Fruit fly (Drosophila melanogaster) whole organism, embryonic: ENCODE results near the gene CG42764.
A peak's percentile ranks its signal among the peaks of the same experiment; 100 is the strongest.

Experiments
- Awh ChIP-seq: fragments of 200-800 bp; sonication (Bioruptor generic); IDR thresholded peaks from 2 replicates; pipeline ENCODE4, ENCODE4 v1.3.6; 2022; ENCODE audit warnings: missing biosample characterization, missing genetic modification characterization
- B-H2 ChIP-seq: fragments of 200-800 bp; sonication (Bioruptor generic); optimal IDR thresholded peaks from 2 replicates; lab custom pipeline; 2018; ENCODE audit warnings: missing biosample characterization, mild to moderate bottlenecking, missing genetic modification characterization
- Bteb2 ChIP-seq: fragments of 200-800 bp; sonication (Bioruptor generic); optimal IDR thresholded peaks from 2 replicates; lab custom pipeline; 2016; ENCODE audit warnings: missing biosample characterization, missing genetic modification characterization
- CG10979 ChIP-seq: fragments of 200-800 bp; sonication (Bioruptor generic); optimal IDR thresholded peaks from 2 replicates; lab custom pipeline; 2018; ENCODE audit warnings: missing biosample characterization, mild to moderate bottlenecking, missing genetic modification characterization, moderate library complexity
- CG11723 ChIP-seq: fragments of 200-800 bp; sonication (Bioruptor generic); optimal IDR thresholded peaks from 2 replicates; lab custom pipeline; 2017; ENCODE audit warnings: missing biosample characterization, mild to moderate bottlenecking, missing genetic modification characterization
- CG13296 ChIP-seq: fragments of 200-800 bp; sonication (Bioruptor generic); optimal IDR thresholded peaks from 3 replicates; lab custom pipeline; 2018; ENCODE audit warnings: missing biosample characterization, mild to moderate bottlenecking, missing genetic modification characterization
- CG15479 ChIP-seq: fragments of 200-800 bp; sonication (Bioruptor generic); optimal IDR thresholded peaks from 3 replicates; lab custom pipeline; 2019; ENCODE audit warnings: missing biosample characterization, mild to moderate bottlenecking, missing genetic modification characterization, moderate library complexity
- CG17568 ChIP-seq: fragments of 200-800 bp; sonication (Bioruptor generic); optimal IDR thresholded peaks from 2 replicates; lab custom pipeline; 2018; ENCODE audit warnings: missing biosample characterization, mild to moderate bottlenecking, missing genetic modification characterization, moderate library complexity
- CG1792 ChIP-seq: fragments of 200-800 bp; sonication (Bioruptor generic); optimal IDR thresholded peaks from 2 replicates; lab custom pipeline; 2016; ENCODE audit warnings: missing biosample characterization, missing genetic modification characterization
- CG32532 ChIP-seq: fragments of 200-800 bp; sonication (Bioruptor generic); IDR thresholded peaks from 2 replicates; pipeline ENCODE4 v1.3.6; 2022; ENCODE audit warnings: missing biosample characterization, missing genetic modification characterization
- CG3281 ChIP-seq: fragments of 200-800 bp; sonication (Bioruptor generic); optimal IDR thresholded peaks from 3 replicates; lab custom pipeline; 2017; ENCODE audit warnings: missing biosample characterization, mild to moderate bottlenecking, missing genetic modification characterization
- CG33557 ChIP-seq: fragments of 200-800 bp; sonication (Bioruptor generic); optimal IDR thresholded peaks from 2 replicates; lab custom pipeline; 2019; ENCODE audit warnings: missing biosample characterization, mild to moderate bottlenecking, missing genetic modification characterization, moderate library complexity
- CG34376 ChIP-seq: fragments of 200-800 bp; sonication (Bioruptor generic); optimal IDR thresholded peaks from 2 replicates; lab custom pipeline; 2018; ENCODE audit warnings: missing biosample characterization, mild to moderate bottlenecking, missing genetic modification characterization
- CG4424 ChIP-seq: fragments of 200-800 bp; sonication (Bioruptor generic); optimal IDR thresholded peaks from 3 replicates; lab custom pipeline; 2016; ENCODE audit warnings: missing biosample characterization, missing genetic modification characterization
- CG6175 ChIP-seq: fragments of 200-800 bp; sonication (Bioruptor generic); IDR thresholded peaks from 3 replicates; pipeline ENCODE4 v1.3.6; 2022; ENCODE audit warnings: missing biosample characterization, missing genetic modification characterization
- CG6254 ChIP-seq: fragments of 200-800 bp; sonication (Bioruptor generic); optimal IDR thresholded peaks from 3 replicates; lab custom pipeline; 2017; ENCODE audit warnings: mild to moderate bottlenecking, missing biosample characterization, missing genetic modification reagents, missing genetic modification characterization
- CG6272 ChIP-seq: fragments of 200-800 bp; sonication (Bioruptor generic); IDR thresholded peaks from 2 replicates; pipeline ENCODE4 v1.3.6; 2022; ENCODE audit warnings: missing biosample characterization, missing genetic modification characterization
- CG7745 ChIP-seq: fragments of 200-800 bp; sonication (Bioruptor generic); optimal IDR thresholded peaks from 2 replicates; lab custom pipeline; 2018; ENCODE audit warnings: missing biosample characterization, mild to moderate bottlenecking, missing genetic modification characterization, moderate library complexity
- CG7963 ChIP-seq: fragments of 200-800 bp; sonication (Bioruptor generic); IDR thresholded peaks from 3 replicates; pipeline ENCODE4 v1.3.6; 2022; ENCODE audit warnings: missing biosample characterization, missing genetic modification characterization; ENCODE audit not compliant: partially characterized antibody
- CG8944 ChIP-seq: fragments of 200-800 bp; sonication (Bioruptor generic); optimal IDR thresholded peaks from 3 replicates; lab custom pipeline; 2016; ENCODE audit warnings: missing biosample characterization, missing genetic modification characterization
- Chrac-16 ChIP-seq: fragments of 200-800 bp; sonication (Bioruptor generic); optimal IDR thresholded peaks from 3 replicates; lab custom pipeline; 2016; ENCODE audit warnings: missing biosample characterization, missing genetic modification characterization
- D ChIP-seq, 2 experiments: fragments of 200-800 bp in 1 of 2; fragments of >200 bp in 1 of 2; sonication (Bioruptor generic) in 1 of 2; optimal IDR thresholded peaks; 2 replicates in 1 of 2; 3 replicates in 1 of 2; lab custom pipeline; 2017; ENCODE audit warnings: mild to moderate bottlenecking in 1 of 2, missing biosample characterization in 1 of 2, missing genetic modification characterization in 1 of 2, missing genetic modification reagents in 1 of 2
- Dbx ChIP-seq: fragments of 200-800 bp; sonication (Bioruptor generic); IDR thresholded peaks from 3 replicates; pipeline ENCODE4 v1.3.6; 2022; ENCODE audit warnings: missing biosample characterization, missing genetic modification characterization
- Ets97D ChIP-seq: fragments of 200-800 bp; sonication (Bioruptor generic); optimal IDR thresholded peaks from 3 replicates; lab custom pipeline; 2016; ENCODE audit warnings: missing biosample characterization, missing genetic modification characterization
- Mes4 ChIP-seq: fragments of 200-800 bp; sonication (Bioruptor generic); optimal IDR thresholded peaks from 2 replicates; lab custom pipeline; 2016; ENCODE audit warnings: missing biosample characterization, missing genetic modification characterization
- Spps ChIP-seq: fragments of 200-800 bp; sonication (Bioruptor generic); optimal IDR thresholded peaks from 2 replicates; lab custom pipeline; 2018; ENCODE audit warnings: missing biosample characterization, mild to moderate bottlenecking, missing genetic modification characterization
- Ssrp ChIP-seq: fragments of 200-800 bp; sonication (Bioruptor generic); optimal IDR thresholded peaks from 2 replicates; lab custom pipeline; 2018; ENCODE audit warnings: missing biosample characterization, mild to moderate bottlenecking, missing genetic modification characterization, moderate library complexity
- Vsx1 ChIP-seq: fragments of 200-800 bp; sonication (Bioruptor generic); optimal IDR thresholded peaks from 2 replicates; lab custom pipeline; 2017; ENCODE audit warnings: missing biosample characterization, mild to moderate bottlenecking, missing genetic modification characterization, missing genetic modification reagents
- bigmax ChIP-seq: fragments of 200-800 bp; sonication (Bioruptor generic); optimal IDR thresholded peaks from 2 replicates; lab custom pipeline; 2018; ENCODE audit warnings: missing biosample characterization, mild to moderate bottlenecking, missing genetic modification characterization
- br ChIP-seq: fragments of >200 bp; optimal IDR thresholded peaks from 2 replicates; lab custom pipeline; 2017
- cato ChIP-seq: fragments of 200-800 bp; sonication (Bioruptor generic); optimal IDR thresholded peaks from 2 replicates; lab custom pipeline; 2016; ENCODE audit warnings: missing biosample characterization, missing genetic modification characterization, borderline replicate concordance
- fd64A ChIP-seq: fragments of 200-800 bp; sonication (Bioruptor generic); optimal IDR thresholded peaks from 3 replicates; lab custom pipeline; 2018; ENCODE audit warnings: missing biosample characterization, mild to moderate bottlenecking, missing genetic modification characterization
- ftz-f1 ChIP-seq: fragments of 200-800 bp; sonication (Bioruptor generic); optimal IDR thresholded peaks from 2 replicates; lab custom pipeline; 2016; ENCODE audit warnings: missing biosample characterization, missing genetic modification characterization
- gro ChIP-seq: fragments of 200-800 bp; sonication (Bioruptor generic); optimal IDR thresholded peaks from 2 replicates; lab custom pipeline; 2016; ENCODE audit warnings: missing biosample characterization, missing genetic modification characterization
- her ChIP-seq: fragments of 200-800 bp; sonication (Bioruptor generic); optimal IDR thresholded peaks from 2 replicates; lab custom pipeline; 2016; ENCODE audit warnings: missing biosample characterization, missing genetic modification characterization
- klu ChIP-seq: fragments of 200-800 bp; sonication (Bioruptor generic); IDR thresholded peaks from 2 replicates; pipeline ENCODE4 v1.3.6; 2022; ENCODE audit warnings: missing biosample characterization, missing genetic modification characterization
- kni ChIP-seq: fragments of 200-800 bp; sonication (Bioruptor generic); optimal IDR thresholded peaks from 3 replicates; lab custom pipeline; 2017; ENCODE audit warnings: mild to moderate bottlenecking, missing biosample characterization, missing genetic modification reagents, missing genetic modification characterization
- knrl ChIP-seq: fragments of 200-800 bp; sonication (Bioruptor generic); IDR thresholded peaks from 3 replicates; pipeline ENCODE4 v1.3.6; 2022; ENCODE audit warnings: missing biosample characterization, missing genetic modification characterization; ENCODE audit not compliant: partially characterized antibody
- lbe ChIP-seq: fragments of 200-800 bp; sonication (Bioruptor generic); optimal IDR thresholded peaks from 2 replicates; lab custom pipeline; 2016; ENCODE audit warnings: missing biosample characterization, mild to moderate bottlenecking, missing genetic modification characterization
- lilli ChIP-seq: fragments of 200-800 bp; sonication (Bioruptor generic); optimal IDR thresholded peaks from 3 replicates; lab custom pipeline; 2016; ENCODE audit warnings: missing biosample characterization, missing genetic modification characterization
- maf-S ChIP-seq: fragments of 200-800 bp; sonication (Bioruptor generic); optimal IDR thresholded peaks from 2 replicates; lab custom pipeline; 2016; ENCODE audit warnings: missing biosample characterization, missing genetic modification characterization
- mirr ChIP-seq: fragments of 200-800 bp; sonication (Bioruptor generic); optimal IDR thresholded peaks from 3 replicates; lab custom pipeline; 2018; ENCODE audit warnings: missing biosample characterization, mild to moderate bottlenecking, missing genetic modification characterization
- oc ChIP-seq: fragments of 200-800 bp; sonication (Bioruptor generic); optimal IDR thresholded peaks from 2 replicates; lab custom pipeline; 2018; ENCODE audit warnings: missing biosample characterization, mild to moderate bottlenecking, missing genetic modification characterization, moderate library complexity
- pan ChIP-seq, 4 experiments: fragments of >200 bp in 3 of 4; fragments of 200-800 bp in 1 of 4; sonication (Bioruptor generic) in 1 of 4; optimal IDR thresholded peaks in 3 of 4; IDR thresholded peaks in 1 of 4; 2 replicates each; pipeline versions ENCODE4 v1.3.6 to Lab custom; 2017 to 2022; ENCODE audit warnings: missing biosample characterization in 2 of 4, missing genetic modification characterization in 2 of 4, mixed read lengths in 1 of 4
- phol ChIP-seq: fragments of 200-800 bp; sonication (Bioruptor generic); optimal IDR thresholded peaks from 3 replicates; lab custom pipeline; 2018; ENCODE audit warnings: missing biosample characterization, mild to moderate bottlenecking, missing genetic modification characterization, moderate library complexity
- sna ChIP-seq: fragments of 200-800 bp; sonication (Bioruptor generic); IDR thresholded peaks from 2 replicates; pipeline ENCODE4 v1.3.6; 2022; ENCODE audit warnings: missing biosample characterization, missing genetic modification characterization; ENCODE audit not compliant: partially characterized antibody
- sob ChIP-seq: fragments of 200-800 bp; sonication (Bioruptor generic); IDR thresholded peaks from 2 replicates; pipeline ENCODE4 v1.3.6; 2022; ENCODE audit warnings: missing biosample characterization, missing genetic modification characterization
- stc ChIP-seq: fragments of 200-800 bp; sonication (Bioruptor generic); IDR thresholded peaks from 2 replicates; pipeline ENCODE4 v1.3.6; 2022; ENCODE audit warnings: missing biosample characterization, missing genetic modification characterization
- tio ChIP-seq: fragments of 200-800 bp; sonication (Bioruptor generic); optimal IDR thresholded peaks from 2 replicates; lab custom pipeline; 2017; ENCODE audit warnings: missing biosample characterization, missing genetic modification characterization, inconsistent platforms
- tna ChIP-seq: fragments of 200-800 bp; sonication (Bioruptor generic); IDR thresholded peaks from 2 replicates; pipeline ENCODE4 v1.3.6; 2022; ENCODE audit warnings: missing biosample characterization, missing genetic modification characterization; ENCODE audit not compliant: partially characterized antibody

The CG42764 gene

DNA sequence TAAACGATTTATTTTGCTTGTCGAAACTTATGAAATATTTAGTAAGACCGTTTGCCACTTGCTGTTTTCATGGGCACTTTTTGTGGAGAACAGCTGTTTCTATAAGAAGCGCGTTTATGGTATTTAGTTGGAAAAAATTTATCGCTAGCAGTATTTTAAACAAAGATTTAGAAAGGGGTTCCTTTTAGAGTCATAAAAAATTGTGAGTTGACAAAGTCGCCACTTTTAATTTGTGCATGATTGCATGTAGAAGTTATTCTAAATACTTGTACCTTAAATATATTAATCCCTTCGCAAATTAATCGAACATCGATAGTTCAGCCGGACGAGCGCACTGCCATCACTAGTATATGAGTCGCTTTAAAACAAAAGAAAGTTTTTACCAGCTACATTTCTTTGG is 33.5 kb downstream of the CG42764 start, which contains the start of the genes Las and Psn (continued):
- peak; percentile 69 for TF ChIP-seq knrl (GFP tag; lab: Robert Waterston, UW)
- no peak for TF ChIP-seq sob (GFP tag; lab: Robert Waterston, UW)
- no peak for TF ChIP-seq her
- TF ChIP-seq br (lab: Kevin White, UChicago), result no peak
- TF ChIP-seq CG17568, result no peak
- TF ChIP-seq oc (tag; lab: Kevin White, UChicago), result peak; percentile 20
- TF ChIP-seq ftz-f1 (GFP tag; lab: Kevin White, UChicago), result no peak
- TF ChIP-seq B-H2 (GFP tag; lab: Kevin White, UChicago), result peak; percentile 7
- peak; percentile 44 for TF ChIP-seq lilli (GFP tag; lab: Kevin White, UChicago)
- TF ChIP-seq Vsx1 (GFP tag; lab: Kevin White, UChicago), result no peak
- TF ChIP-seq Ets97D (GFP tag; lab: Kevin White, UChicago), result peak; percentile 51
- TF ChIP-seq CG10979 (tag; lab: Kevin White, UChicago), result no peak
- TF ChIP-seq CG3281 (GFP tag; lab: Kevin White, UChicago), result no peak
- no peak for TF ChIP-seq klu (GFP tag; lab: Robert Waterston, UW)
- TF ChIP-seq Mes4 (GFP tag; lab: Kevin White, UChicago), result no peak
- TF ChIP-seq tio (GFP tag; lab: Kevin White, UChicago), result no peak
- no peak for TF ChIP-seq CG6272 (GFP tag; lab: Robert Waterston, UW)
- no peak for TF ChIP-seq CG33557
- TF ChIP-seq mirr, result no peak
- TF ChIP-seq Dbx (GFP tag; lab: Robert Waterston, UW), result no peak
- no peak for TF ChIP-seq CG6175 (GFP tag; lab: Robert Waterston, UW)
- no peak for TF ChIP-seq D (optimal IDR thresholded peaks at IDR 0.05; lab: Kevin White, UChicago)
- no peak for TF ChIP-seq D (GFP tag; optimal IDR thresholded peaks at IDR 0.05; lab: Kevin White, UChicago)
- no peak for TF ChIP-seq CG1792 (GFP tag; lab: Kevin White, UChicago)
- TF ChIP-seq CG7745 (tag; lab: Kevin White, UChicago), result no peak
- TF ChIP-seq CG4424 (GFP tag; lab: Kevin White, UChicago), result no peak
- no peak for TF ChIP-seq Spps (tag; lab: Kevin White, UChicago)
- TF ChIP-seq kni, result no peak
- TF ChIP-seq sna (GFP tag; lab: Robert Waterston, UW), result peak; percentile 62; the same call in 1 of the 2 replicates
- TF ChIP-seq CG34376 (GFP tag; lab: Kevin White, UChicago), result peak; percentile 9
- peak; percentile 36 for TF ChIP-seq phol (tag; lab: Kevin White, UChicago)
- peak; percentile 34 for TF ChIP-seq Bteb2 (GFP tag; lab: Kevin White, UChicago)
- TF ChIP-seq CG7963 (GFP tag; lab: Robert Waterston, UW), result no peak
- TF ChIP-seq CG32532 (GFP tag; lab: Robert Waterston, UW), result no peak
- TF ChIP-seq maf-S (GFP tag; lab: Kevin White, UChicago), result no peak
- no peak for TF ChIP-seq fd64A (GFP tag; lab: Kevin White, UChicago)
- no peak for TF ChIP-seq Awh (GFP tag; lab: Robert Waterston, UW)
- no peak for TF ChIP-seq CG11723 (GFP tag; lab: Kevin White, UChicago)
- no peak for TF ChIP-seq CG6254
- TF ChIP-seq CG13296, result no peak
- no peak for TF ChIP-seq CG8944 (GFP tag; lab: Kevin White, UChicago)
- peak; percentile 61 for TF ChIP-seq lbe
- TF ChIP-seq bigmax (GFP tag; lab: Kevin White, UChicago), result no peak
- no peak for TF ChIP-seq stc (GFP tag; lab: Robert Waterston, UW)
- no peak for TF ChIP-seq pan (optimal IDR thresholded peaks at IDR 0.05; lab: Kevin White, UChicago)
- no peak for TF ChIP-seq pan (GFP tag; optimal IDR thresholded peaks at IDR 0.05 in 1 of 2, IDR thresholded peaks at IDR 0.05 in 1 of 2)
- TF ChIP-seq cato (GFP tag; lab: Kevin White, UChicago), result no peak
- no peak for TF ChIP-seq gro (GFP tag; lab: Kevin White, UChicago)
- no peak; the same call in 1 of the 2 replicates for TF ChIP-seq tna (GFP tag; lab: Robert Waterston, UW)
- TF ChIP-seq CG15479 (GFP tag; lab: Kevin White, UChicago), result no peak
- TF ChIP-seq Chrac-16 (GFP tag; lab: Kevin White, UChicago), result peak; percentile 0
- no peak for TF ChIP-seq Ssrp
